Worm (Caenorhabditis elegans): Measurements from ENCODE around the gene K04A8.19.

ce11 chrV:6548309-6548708, 5.9 kb downstream of the K04A8.19 start:
- TF ChIP-seq elt-1 (tag; optimal IDR thresholded peaks at IDR 0.05) (no peak), elt-2 (tag; optimal IDR thresholded peaks at IDR 0.05) (no peak), nhr-76 (tag; optimal IDR thresholded peaks at IDR 0.05) (no peak), lsy-12 (tag; optimal IDR thresholded peaks at IDR 0.05) (no peak), snpc-4 (tag; optimal IDR thresholded peaks at IDR 0.05) (no peak), unc-62 (GFP tag; optimal IDR thresholded peaks at IDR 0.05) (no peak), ztf-4 (tag; optimal IDR thresholded peaks at IDR 0.05) (no peak), nfya-1 (tag; optimal IDR thresholded peaks at IDR 0.05; ENCODE audit: insufficient read depth) (no peak), hmg-11 (tag; optimal IDR thresholded peaks at IDR 0.05) (no peak)
